Worm (Caenorhabditis elegans): ENCODE data around the gene cnc-9.

cnc-9 gene

DNA sequence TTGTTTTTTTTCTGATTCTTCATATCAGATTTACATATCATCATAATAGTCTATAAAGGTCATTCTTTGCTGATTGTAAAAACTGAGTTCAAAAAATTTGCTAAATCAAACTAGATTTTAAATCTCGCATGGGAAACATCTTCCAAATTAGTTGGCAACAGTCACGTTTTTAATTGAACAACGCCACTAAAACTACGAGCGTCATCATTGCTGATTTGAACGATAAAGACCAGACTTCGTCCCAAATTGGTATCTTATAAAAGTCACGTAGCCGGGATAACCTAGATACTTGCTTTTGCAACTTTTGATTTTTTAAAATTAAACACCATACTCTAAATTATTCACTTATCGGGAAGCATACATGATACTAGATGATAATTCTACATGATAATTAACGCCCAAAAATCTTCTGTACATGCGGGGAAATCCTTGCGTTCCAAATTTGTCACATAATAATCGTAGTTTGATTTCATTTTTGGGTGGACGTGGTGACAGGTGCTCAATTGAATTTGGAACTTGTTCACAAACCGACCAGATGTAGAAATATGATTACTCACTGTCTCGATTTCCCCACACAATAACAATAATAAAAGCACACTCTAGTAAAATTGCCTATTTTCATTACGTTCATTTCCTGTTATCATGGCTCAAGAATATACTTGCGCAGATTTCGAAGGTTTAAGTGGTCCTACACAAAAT, 17.2 kb upstream of the cnc-9 start, which contains the start of gene srw-67:
TSS of gene srw-67 (plus strand) at position 643 of the 699 bp plus-strand sequence.
- no peak for TF ChIP-seq pha-2 (tag; optimal IDR thresholded peaks at IDR 0.05)
- no peak for TF ChIP-seq fkh-10 (GFP tag; optimal IDR thresholded peaks at IDR 0.05)
- no peak for TF ChIP-seq elt-2 (tag; optimal IDR thresholded peaks at IDR 0.05)
- no peak for TF ChIP-seq hlh-6 (tag; optimal IDR thresholded peaks at IDR 0.05)
- TF ChIP-seq pha-4 (tag; optimal IDR thresholded peaks at IDR 0.05): no peak
- no peak for TF ChIP-seq ceh-30 (tag; optimal IDR thresholded peaks at IDR 0.05)

DNA sequence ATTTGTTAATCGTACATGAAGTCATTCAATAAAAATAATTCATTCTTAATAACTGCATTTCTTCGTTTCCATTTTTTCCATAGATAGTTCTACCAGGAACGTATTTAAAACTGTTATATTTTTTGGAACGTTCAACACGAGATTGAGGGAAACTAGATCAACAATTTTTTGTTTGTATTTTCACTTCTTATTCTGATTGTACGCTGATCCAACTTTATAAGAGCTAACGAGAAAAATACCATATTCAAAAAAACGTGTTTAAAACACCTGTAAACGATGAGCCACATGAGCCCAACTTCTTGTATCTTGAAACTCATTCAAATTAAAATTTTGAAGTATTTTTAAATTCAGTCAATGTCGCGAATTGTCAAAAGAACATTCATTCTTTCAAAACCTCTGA, 16.6 kb upstream of the cnc-9 start:
- TF ChIP-seq elt-2 (tag; optimal IDR thresholded peaks at IDR 0.05) (no peak), ceh-2 (tag; optimal IDR thresholded peaks at IDR 0.05) (no peak), hlh-30 (tag; optimal IDR thresholded peaks at IDR 0.05; ENCODE audit: insufficient read depth) (no peak), hlh-8 (tag; optimal IDR thresholded peaks at IDR 0.05) (no peak), zip-5 (tag; optimal IDR thresholded peaks at IDR 0.05) (no peak), tbx-7 (tag; optimal IDR thresholded peaks at IDR 0.05) (no peak), sox-2 (GFP tag; IDR thresholded peaks at IDR 0.05) (no peak), ceh-45 (GFP tag; IDR thresholded peaks at IDR 0.05) (no peak), sdc-2 (tag; optimal IDR thresholded peaks at IDR 0.05) (no peak), pha-4 (tag; optimal IDR thresholded peaks at IDR 0.05) (no peak), Y22D7AL.16 (tag; optimal IDR thresholded peaks at IDR 0.05) (no peak)

DNA sequence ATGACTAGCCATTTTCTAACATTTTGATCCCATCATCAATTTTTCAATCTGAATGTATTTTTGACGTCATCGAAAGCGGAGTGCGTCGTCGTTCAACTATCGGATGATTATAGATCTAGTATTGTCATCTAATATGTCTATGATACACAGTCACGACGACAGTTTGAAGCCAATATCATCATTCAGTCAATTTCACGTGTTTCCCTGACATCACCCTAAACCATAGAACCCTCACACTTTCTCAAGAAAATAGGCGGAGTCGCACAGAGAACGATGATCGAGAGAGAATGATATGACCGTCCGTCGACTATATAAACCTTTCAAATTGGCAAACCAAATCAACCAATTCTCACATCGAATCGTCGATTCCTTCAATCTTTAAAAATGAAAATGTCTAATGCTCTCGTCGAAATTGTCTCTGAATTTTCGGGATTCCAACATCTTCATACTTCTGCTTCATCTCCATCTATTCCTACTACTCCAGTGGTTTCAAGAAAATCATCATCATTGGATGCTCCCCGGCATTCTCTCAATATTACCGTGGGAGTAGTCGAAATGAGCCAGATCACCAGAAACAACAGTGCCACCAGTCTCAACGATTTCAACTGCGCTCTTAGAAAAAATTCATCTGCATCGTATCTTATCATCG, 15.9 kb upstream of the cnc-9 start, which contains the start of gene F18E3.13:
TSS of gene F18E3.13 (plus strand) at position 385 of the 649 bp plus-strand sequence.
- TF ChIP-seq hlh-30 (tag; optimal IDR thresholded peaks at IDR 0.05; ENCODE audit: insufficient read depth) (no peak), ceh-19 (GFP tag; optimal IDR thresholded peaks at IDR 0.05) (no peak), sox-2 (GFP tag; IDR thresholded peaks at IDR 0.05) (no peak), zip-5 (tag; optimal IDR thresholded peaks at IDR 0.05) (no peak), unc-55 (GFP tag; optimal IDR thresholded peaks at IDR 0.05) (no peak), pros-1 (tag; optimal IDR thresholded peaks at IDR 0.05) (no peak), tbx-7 (tag; optimal IDR thresholded peaks at IDR 0.05) (no peak), hlh-6 (tag; optimal IDR thresholded peaks at IDR 0.05) (no peak), dve-1 (tag; optimal IDR thresholded peaks at IDR 0.05) (no peak), sdc-2 (tag; optimal IDR thresholded peaks at IDR 0.05) (no peak), F13H6.1 (tag; optimal IDR thresholded peaks at IDR 0.05) (no peak), K02D7.2 (tag; optimal IDR thresholded peaks at IDR 0.05) (no peak), lim-6 (tag; optimal IDR thresholded peaks at IDR 0.05) (no peak), ceh-30 (tag; optimal IDR thresholded peaks at IDR 0.05) (no peak), unc-86 (tag; optimal IDR thresholded peaks at IDR 0.05) (no peak), pat-9 (tag; optimal IDR thresholded peaks at IDR 0.05) (no peak)

DNA sequence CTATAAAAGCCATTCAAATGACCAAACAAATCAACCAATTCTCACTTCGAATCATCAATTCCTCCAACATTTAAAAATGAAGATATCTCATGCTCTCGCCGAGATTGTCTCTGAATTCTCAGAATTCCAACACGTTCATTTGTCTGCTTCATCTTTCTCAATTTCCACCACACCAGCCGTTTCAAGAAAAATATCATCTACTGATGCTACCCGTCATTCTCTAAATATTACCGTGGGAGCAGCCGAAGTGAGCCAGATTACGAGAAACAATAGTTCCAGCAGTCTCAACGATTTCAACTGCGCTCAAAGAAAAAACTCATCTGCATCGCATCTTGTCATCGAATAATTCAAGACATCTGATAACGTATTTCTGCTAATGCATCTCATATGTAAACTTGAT, 14.9 kb upstream of the cnc-9 start, which contains the start of gene F18E3.12:
TSS of gene F18E3.12 (plus strand) at position 77 of the 400 bp plus-strand sequence.
- TF ChIP-seq K09A11.1 (tag; optimal IDR thresholded peaks at IDR 0.05; ENCODE audit: insufficient read depth) (no peak), ceh-24 (tag; optimal IDR thresholded peaks at IDR 0.05) (no peak), ceh-19 (GFP tag; optimal IDR thresholded peaks at IDR 0.05) (no peak), C08G9.2 (tag; optimal IDR thresholded peaks at IDR 0.05) (no peak), pqm-1 (tag; optimal IDR thresholded peaks at IDR 0.05) (no peak), ref-2 (tag; optimal IDR thresholded peaks at IDR 0.05) (no peak), T23F11.4 (GFP tag; optimal IDR thresholded peaks at IDR 0.05) (no peak), tbx-2 (tag; optimal IDR thresholded peaks at IDR 0.05) (no peak), ceh-45 (GFP tag; IDR thresholded peaks at IDR 0.05) (no peak)
